Fruit fly (Drosophila melanogaster) whole organism, prepupa: Measurements from ENCODE around the gene Pdk1.

Experiments used
- CG31627 ChIP-seq: fragments of 200-800 bp; sonication (Bioruptor generic); optimal IDR thresholded peaks from 3 replicates; lab custom pipeline; 2016; ENCODE audit warnings: missing biosample characterization, missing genetic modification characterization
- CG7368 ChIP-seq: fragments of 200-800 bp; sonication (Bioruptor generic); optimal IDR thresholded peaks from 3 replicates; lab custom pipeline; 2016; ENCODE audit warnings: missing biosample characterization, missing genetic modification characterization
- pdm3 ChIP-seq: fragments of 200-800 bp; sonication (Bioruptor generic); optimal IDR thresholded peaks from 3 replicates; lab custom pipeline; 2016; ENCODE audit warnings: missing biosample characterization, missing genetic modification characterization

DNA sequence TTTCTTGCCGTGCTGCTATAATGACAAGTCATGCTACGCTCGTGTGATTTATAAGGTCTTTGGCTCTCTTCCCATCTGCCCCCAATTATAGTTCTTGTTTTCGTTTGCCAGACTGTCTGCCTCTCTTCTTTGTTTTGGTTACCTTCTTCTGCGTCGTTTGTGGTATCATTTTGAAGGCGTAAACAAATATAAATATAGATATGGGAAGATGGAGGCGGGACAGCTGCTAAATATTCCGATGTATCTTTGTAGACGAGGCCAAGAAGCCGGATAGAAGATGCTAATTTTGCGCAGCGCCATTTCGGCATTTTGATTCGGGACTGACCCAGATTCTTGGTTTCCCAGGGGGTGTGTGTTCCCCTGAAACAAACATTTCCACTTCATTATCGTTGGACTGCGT lies 9.9 kb upstream of the Pdk1 start:
- TF ChIP-seq CG7368 (GFP tag; lab: Kevin White, UChicago) (no peak), CG31627 (GFP tag; lab: Kevin White, UChicago) (no peak), pdm3 (GFP tag; lab: Kevin White, UChicago) (no peak)
